Worm (Caenorhabditis elegans) whole organism, late embryonic: Measurements from ENCODE around the gene srh-129.

Experiments
- C08G9.2 ChIP-seq: sonication (generic microtip); optimal IDR thresholded peaks from 2 replicates; lab custom pipeline; 2016; ENCODE audit warnings: mild to moderate bottlenecking, missing genetic modification characterization, moderate library complexity, missing compliant biosample characterization
- C38D4.7 ChIP-seq: fragments of 200-800 bp; sonication (Bioruptor generic); optimal IDR thresholded peaks from 2 replicates; lab custom pipeline; 2018; ENCODE audit warnings: mild to moderate bottlenecking, missing genetic modification characterization, moderate library complexity, missing compliant biosample characterization
- F13H6.1 ChIP-seq: sonication (generic microtip); optimal IDR thresholded peaks from 2 replicates; lab custom pipeline; 2016; ENCODE audit warnings: missing genetic modification characterization, missing compliant biosample characterization
- K02D7.2 ChIP-seq: sonication (generic microtip); optimal IDR thresholded peaks from 2 replicates; lab custom pipeline; 2017; ENCODE audit warnings: mild to moderate bottlenecking, missing genetic modification characterization, missing compliant biosample characterization
- Y22D7AL.16 ChIP-seq: sonication (generic microtip); optimal IDR thresholded peaks from 2 replicates; lab custom pipeline; 2016; ENCODE audit warnings: missing genetic modification characterization, missing compliant biosample characterization
- ahr-1 ChIP-seq: sonication (generic microtip); optimal IDR thresholded peaks from 2 replicates; lab custom pipeline; 2016; ENCODE audit warnings: missing genetic modification characterization, missing compliant biosample characterization
- ceh-14 ChIP-seq: sonication (generic microtip); optimal IDR thresholded peaks from 2 replicates; lab custom pipeline; 2016; ENCODE audit warnings: missing genotype, missing genetic modification characterization, missing compliant biosample characterization
- ceh-19 ChIP-seq: fragments of 200-800 bp; sonication (Bioruptor generic); optimal IDR thresholded peaks from 2 replicates; lab custom pipeline; 2018; ENCODE audit warnings: mild to moderate bottlenecking, missing genetic modification characterization, missing compliant biosample characterization
- ceh-24 ChIP-seq: sonication (generic microtip); optimal IDR thresholded peaks from 2 replicates; lab custom pipeline; 2016; ENCODE audit warnings: mild to moderate bottlenecking, missing genetic modification characterization, missing compliant biosample characterization
- ceh-31 ChIP-seq: sonication (generic microtip); optimal IDR thresholded peaks from 2 replicates; lab custom pipeline; 2016; ENCODE audit warnings: missing genetic modification characterization, missing compliant biosample characterization
- ceh-34 ChIP-seq: sonication (generic microtip); optimal IDR thresholded peaks from 2 replicates; lab custom pipeline; 2016; ENCODE audit warnings: mild to moderate bottlenecking, missing genetic modification characterization, missing compliant biosample characterization
- ceh-45 ChIP-seq: fragments of 200-800 bp; sonication (Bioruptor generic); IDR thresholded peaks from 2 replicates; pipeline ENCODE4 v1.3.6; 2022; ENCODE audit warnings: missing genetic modification reagents, missing genetic modification characterization, missing compliant biosample characterization
- ceh-48 ChIP-seq: sonication (generic microtip); optimal IDR thresholded peaks from 2 replicates; lab custom pipeline; 2016; ENCODE audit warnings: missing genetic modification characterization, inconsistent platforms, missing compliant biosample characterization
- ceh-6 ChIP-seq: fragments of 200-800 bp; sonication (Bioruptor generic); optimal IDR thresholded peaks from 2 replicates; lab custom pipeline; 2018; ENCODE audit warnings: mild to moderate bottlenecking, missing genetic modification characterization, missing compliant biosample characterization
- dmd-4 ChIP-seq: sonication (generic microtip); optimal IDR thresholded peaks from 2 replicates; lab custom pipeline; 2016; ENCODE audit warnings: borderline replicate concordance, missing genetic modification characterization, missing compliant biosample characterization
- dve-1 ChIP-seq: sonication (generic microtip); optimal IDR thresholded peaks from 2 replicates; lab custom pipeline; 2017; ENCODE audit warnings: antibody characterized with exemption, mild to moderate bottlenecking, missing genetic modification characterization, missing compliant biosample characterization
- elt-2 ChIP-seq: sonication (generic microtip); optimal IDR thresholded peaks from 2 replicates; lab custom pipeline; 2016; ENCODE audit warnings: missing genetic modification reagents, missing genetic modification characterization, missing compliant biosample characterization
- ets-4 ChIP-seq: sonication (generic microtip); optimal IDR thresholded peaks from 2 replicates; lab custom pipeline; 2016; ENCODE audit warnings: missing genetic modification characterization, missing compliant biosample characterization
- fkh-10 ChIP-seq: fragments of 150-350 bp; optimal IDR thresholded peaks from 2 replicates; lab custom pipeline; 2014; ENCODE audit warnings: missing biosample characterization, missing genetic modification reagents, missing genetic modification characterization
- gmeb-2 ChIP-seq: sonication (generic microtip); optimal IDR thresholded peaks from 2 replicates; lab custom pipeline; 2016; ENCODE audit warnings: missing genetic modification characterization, inconsistent platforms, missing compliant biosample characterization
- hlh-13 ChIP-seq: fragments of 200-800 bp; sonication (Bioruptor generic); optimal IDR thresholded peaks from 2 replicates; lab custom pipeline; 2018; ENCODE audit warnings: mild to moderate bottlenecking, missing genetic modification characterization, missing compliant biosample characterization
- hlh-30 ChIP-seq: sonication (generic microtip); optimal IDR thresholded peaks from 2 replicates; lab custom pipeline; 2017; ENCODE audit warnings: antibody characterized with exemption, missing genetic modification characterization, missing compliant biosample characterization; ENCODE audit not compliant: insufficient read depth
- hlh-6 ChIP-seq: sonication (generic microtip); optimal IDR thresholded peaks from 2 replicates; lab custom pipeline; 2016; ENCODE audit warnings: missing genotype, missing genetic modification characterization, missing compliant biosample characterization
- lim-6 ChIP-seq: sonication (generic microtip); optimal IDR thresholded peaks from 2 replicates; lab custom pipeline; 2016; ENCODE audit warnings: missing genetic modification characterization, missing compliant biosample characterization
- lin-11 ChIP-seq: fragments of 200-800 bp; sonication (Bioruptor generic); optimal IDR thresholded peaks from 2 replicates; lab custom pipeline; 2018; ENCODE audit warnings: mild to moderate bottlenecking, missing genetic modification characterization, missing compliant biosample characterization
- madf-2 ChIP-seq: sonication (generic microtip); optimal IDR thresholded peaks from 2 replicates; lab custom pipeline; 2017; ENCODE audit warnings: missing genetic modification characterization, missing compliant biosample characterization
- nfya-1 ChIP-seq: sonication (generic microtip); optimal IDR thresholded peaks from 2 replicates; lab custom pipeline; 2017; ENCODE audit warnings: missing genetic modification characterization, mild to moderate bottlenecking, missing compliant biosample characterization, antibody characterized with exemption, moderate library complexity
- npax-4 ChIP-seq: sonication (generic microtip); optimal IDR thresholded peaks from 2 replicates; lab custom pipeline; 2016; ENCODE audit warnings: missing genetic modification characterization, missing compliant biosample characterization
- pag-3 ChIP-seq: sonication (generic microtip); optimal IDR thresholded peaks from 2 replicates; lab custom pipeline; 2016; ENCODE audit warnings: missing compliant biosample characterization, missing genetic modification characterization, borderline replicate concordance
- pax-1 ChIP-seq: fragments of 150-350 bp; optimal IDR thresholded peaks from 2 replicates; lab custom pipeline; 2014; ENCODE audit warnings: missing biosample characterization, missing genetic modification characterization
- pros-1 ChIP-seq: fragments of 150-350 bp; optimal IDR thresholded peaks from 2 replicates; lab custom pipeline; 2014; ENCODE audit warnings: missing biosample characterization, missing genetic modification reagents, missing genetic modification characterization
- ref-2 ChIP-seq: sonication (generic microtip); optimal IDR thresholded peaks from 2 replicates; lab custom pipeline; 2016; ENCODE audit warnings: missing genetic modification characterization, missing compliant biosample characterization
- rnt-1 ChIP-seq: sonication (generic microtip); optimal IDR thresholded peaks from 2 replicates; lab custom pipeline; 2016; ENCODE audit warnings: missing genetic modification characterization, missing compliant biosample characterization
- sdc-2 ChIP-seq: sonication (generic microtip); optimal IDR thresholded peaks from 2 replicates; lab custom pipeline; 2016; ENCODE audit warnings: missing genotype, missing genetic modification characterization, missing compliant biosample characterization
- sox-2 ChIP-seq: fragments of 200-800 bp; sonication (Bioruptor generic); IDR thresholded peaks from 2 replicates; pipeline ENCODE4 v1.3.6; 2022; ENCODE audit warnings: missing genetic modification reagents, missing genetic modification characterization, missing compliant biosample characterization
- syd-9 ChIP-seq: sonication (generic microtip); optimal IDR thresholded peaks from 2 replicates; lab custom pipeline; 2016; ENCODE audit warnings: mild to moderate bottlenecking, missing genetic modification characterization, moderate library complexity, missing compliant biosample characterization
- tbx-2 ChIP-seq: sonication (generic microtip); optimal IDR thresholded peaks from 2 replicates; lab custom pipeline; 2016; ENCODE audit warnings: missing genetic modification characterization, missing compliant biosample characterization
- tbx-7 ChIP-seq: sonication (generic microtip); optimal IDR thresholded peaks from 2 replicates; lab custom pipeline; 2016; ENCODE audit warnings: missing genotype, missing genetic modification characterization, missing compliant biosample characterization
- unc-55 ChIP-seq: sonication (generic microtip); optimal IDR thresholded peaks from 2 replicates; lab custom pipeline; 2017; ENCODE audit warnings: missing biosample characterization, missing genetic modification reagents, missing genetic modification characterization
- zip-5 ChIP-seq: sonication (generic microtip); optimal IDR thresholded peaks from 2 replicates; lab custom pipeline; 2016; ENCODE audit warnings: missing genetic modification characterization, missing compliant biosample characterization
- ztf-16 ChIP-seq: sonication (generic microtip); optimal IDR thresholded peaks from 2 replicates; lab custom pipeline; 2017; ENCODE audit warnings: missing genetic modification characterization, missing compliant biosample characterization

Gene srh-129

ce11 chrV:5143785-5144184 lies at the start of gene srh-129:
Gene srh-129, minus strand, starts transcription at chrV:5143885.
- TF ChIP-seq ceh-14 (no peak), tbx-7 (no peak), C38D4.7 (GFP tag; lab: Kevin White, UChicago) (no peak)

ce11 chrV:5192501-5192900 lies 48.8 kb upstream of the srh-129 start, which contains the start of gene C03A7.13:
Gene C03A7.13, minus strand, starts transcription at chrV:5192543.
- TF ChIP-seq pax-1 (tag; lab: Kevin White, UChicago) (no peak), ceh-6 (GFP tag; lab: Kevin White, UChicago) (no peak), unc-55 (GFP tag; lab: Kevin White, UChicago) (no peak), ceh-31 (tag; lab: Kevin White, UChicago) (no peak), ceh-34 (tag; lab: Kevin White, UChicago) (no peak), ets-4 (tag; lab: Kevin White, UChicago) (no peak), dve-1 (tag; lab: Kevin White, UChicago) (no peak)
- TF ChIP-seq, all 69 proteins: peak for 0

- TF ChIP-seq hlh-13 (GFP tag; lab: Kevin White, UChicago) (no peak), madf-2 (tag; lab: Kevin White, UChicago) (no peak), ahr-1 (tag; lab: Kevin White, UChicago) (no peak), dmd-4 (no peak), zip-5 (no peak), ref-2 (tag; lab: Kevin White, UChicago) (no peak), lin-11 (tag; lab: Kevin White, UChicago) (no peak), ceh-45 (no peak), ceh-24 (tag; lab: Kevin White, UChicago) (no peak), lim-6 (tag; lab: Kevin White, UChicago) (no peak), elt-2 (tag; lab: Kevin White, UChicago) (no peak), ztf-16 (no peak), nfya-1 (tag; lab: Kevin White, UChicago) (no peak), hlh-6 (tag; lab: Kevin White, UChicago) (no peak), pros-1 (no peak), rnt-1 (tag; lab: Kevin White, UChicago) (no peak)
Measured at ce11 chrV:5181612-5182011, 37.9 kb upstream of the srh-129 start, which contains the start of gene C03A7.2. Gene C03A7.2, plus strand, starts transcription at chrV:5181912.

ce11 chrV:5178051-5178450 lies 34.4 kb upstream of the srh-129 start:
- TF ChIP-seq F13H6.1 (tag; lab: Kevin White, UChicago) (no peak), elt-2 (tag; lab: Kevin White, UChicago) (peak; percentile 60), fkh-10 (GFP tag; lab: Kevin White, UChicago) (no peak)

ce11 chrV:5177209-5177608 lies 33.5 kb upstream of the srh-129 start, which contains the start of gene ugt-51:
Gene ugt-51, minus strand, starts transcription at chrV:5177309.
- no peak for TF ChIP-seq sdc-2 (tag; lab: Kevin White, UChicago)

- no peak for TF ChIP-seq C08G9.2 (tag; lab: Kevin White, UChicago)
- no peak for TF ChIP-seq ceh-31 (tag; lab: Kevin White, UChicago)
- no peak for TF ChIP-seq K02D7.2 (tag; lab: Kevin White, UChicago)
- TF ChIP-seq C38D4.7 (GFP tag; lab: Kevin White, UChicago) = no peak
- TF ChIP-seq syd-9 (tag; lab: Kevin White, UChicago) = no peak
- no peak for TF ChIP-seq pax-1 (tag; lab: Kevin White, UChicago)
- TF ChIP-seq Y22D7AL.16 = no peak
- TF ChIP-seq ref-2 (tag; lab: Kevin White, UChicago) = no peak
- TF ChIP-seq sox-2 (GFP tag; lab: Robert Waterston, UW) = no peak
- TF ChIP-seq pros-1 = no peak
- no peak for TF ChIP-seq npax-4 (tag; lab: Kevin White, UChicago)
- TF ChIP-seq rnt-1 (tag; lab: Kevin White, UChicago) = no peak
- no peak for TF ChIP-seq gmeb-2 (tag; lab: Kevin White, UChicago)
- TF ChIP-seq tbx-2 (tag; lab: Kevin White, UChicago) = no peak
- no peak for TF ChIP-seq ahr-1 (tag; lab: Kevin White, UChicago)
- no peak for TF ChIP-seq pag-3 (tag; lab: Kevin White, UChicago)
- no peak for TF ChIP-seq ceh-19 (GFP tag; lab: Kevin White, UChicago)
- TF ChIP-seq hlh-30 = no peak
- no peak for TF ChIP-seq ceh-48
- TF ChIP-seq, all 69 proteins: peak for 0
Measured at ce11 chrV:5172833-5173232, 29.1 kb upstream of the srh-129 start, which contains the start of gene srt-65. Gene srt-65, minus strand, starts transcription at chrV:5172933.
